Fruit fly (Drosophila melanogaster): Measurements from ENCODE around the gene bel.

Gene bel

DNA sequence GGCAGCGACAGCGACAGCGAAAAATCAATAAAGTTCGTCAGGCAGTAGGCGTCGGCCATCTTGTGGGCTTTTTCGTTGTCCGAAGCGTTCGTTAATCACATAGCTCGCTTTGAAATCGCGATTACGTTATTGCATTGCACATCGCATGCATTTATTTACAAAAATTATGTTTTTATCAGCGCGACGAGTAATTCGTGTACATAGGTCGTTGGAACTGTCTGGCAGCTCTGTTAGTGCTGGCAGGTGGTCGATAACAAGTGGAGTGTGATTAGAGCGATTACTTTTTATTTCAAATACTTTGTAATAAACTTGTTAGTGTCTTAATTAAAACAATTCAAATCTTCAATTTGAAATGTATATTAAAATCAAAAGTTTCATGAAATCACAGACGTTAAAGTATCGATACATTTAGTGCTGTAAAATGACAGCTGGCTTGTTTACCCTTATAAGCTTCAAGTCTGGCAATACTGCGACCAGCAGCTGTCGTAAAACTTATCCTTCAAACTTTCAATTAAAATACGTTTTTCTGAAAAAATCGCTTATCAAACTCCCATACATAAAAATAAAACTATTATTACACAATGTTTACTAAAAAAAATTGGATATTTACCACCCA, 3.2 kb upstream of the bel start, which contains the start of gene CG8032:
Gene CG8032 (plus strand): TSS at position 448 of the 616 bp plus-strand sequence.
- TF ChIP-seq Myc (optimal IDR thresholded peaks at IDR 0.05) (no peak), Sin3A (optimal IDR thresholded peaks at IDR 0.05) (no peak), psq (optimal IDR thresholded peaks at IDR 0.05) (no peak), insv (optimal IDR thresholded peaks at IDR 0.05) (no peak), ttk (optimal IDR thresholded peaks at IDR 0.05) (no peak), h (optimal IDR thresholded peaks at IDR 0.05) (no peak)

- TF ChIP-seq Myc (optimal IDR thresholded peaks at IDR 0.05) (no peak), h (optimal IDR thresholded peaks at IDR 0.05) (no peak), ttk (optimal IDR thresholded peaks at IDR 0.05) (no peak), Sin3A (optimal IDR thresholded peaks at IDR 0.05) (no peak), psq (optimal IDR thresholded peaks at IDR 0.05) (no peak), insv (optimal IDR thresholded peaks at IDR 0.05) (no peak)
These were observed 477 bp downstream of the bel start for dm6 chr3R:8659907-8660660.

DNA sequence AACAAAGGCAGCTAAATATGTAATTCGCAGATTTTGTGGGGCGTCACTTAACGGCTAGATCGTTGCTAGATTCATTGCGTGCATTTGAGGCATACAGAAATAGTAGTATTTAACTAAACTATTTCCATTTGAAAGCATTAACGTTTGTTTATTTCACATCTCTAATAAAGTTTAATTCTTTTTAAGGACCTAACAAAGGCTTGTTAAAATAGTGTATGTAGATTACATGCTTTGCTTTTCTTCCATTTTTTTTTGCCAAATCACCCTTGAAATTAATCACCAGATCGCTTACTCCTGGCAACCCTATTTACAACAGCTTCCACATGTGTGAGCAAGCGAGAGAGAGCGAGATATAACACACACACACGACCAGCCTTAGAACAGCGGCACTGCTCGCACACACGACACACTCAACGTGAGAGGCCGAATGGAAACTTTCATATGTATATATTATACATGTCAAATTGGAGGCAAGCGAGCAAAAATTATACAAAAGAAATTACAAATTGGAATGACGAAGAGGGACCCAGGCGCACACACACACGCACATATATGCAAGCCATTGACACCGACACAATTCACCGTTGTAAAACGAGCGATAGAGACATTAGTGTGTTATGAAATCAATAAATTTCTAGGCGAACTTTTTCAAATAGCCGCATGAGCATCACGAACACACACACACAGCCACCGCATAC, 1.2 kb downstream of the bel start:
- TF ChIP-seq Sin3A (optimal IDR thresholded peaks at IDR 0.05) (no peak), insv (optimal IDR thresholded peaks at IDR 0.05) (no peak), ttk (optimal IDR thresholded peaks at IDR 0.05) (no peak), psq (optimal IDR thresholded peaks at IDR 0.05) (no peak), Myc (optimal IDR thresholded peaks at IDR 0.05) (no peak), h (optimal IDR thresholded peaks at IDR 0.05) (no peak)

DNA sequence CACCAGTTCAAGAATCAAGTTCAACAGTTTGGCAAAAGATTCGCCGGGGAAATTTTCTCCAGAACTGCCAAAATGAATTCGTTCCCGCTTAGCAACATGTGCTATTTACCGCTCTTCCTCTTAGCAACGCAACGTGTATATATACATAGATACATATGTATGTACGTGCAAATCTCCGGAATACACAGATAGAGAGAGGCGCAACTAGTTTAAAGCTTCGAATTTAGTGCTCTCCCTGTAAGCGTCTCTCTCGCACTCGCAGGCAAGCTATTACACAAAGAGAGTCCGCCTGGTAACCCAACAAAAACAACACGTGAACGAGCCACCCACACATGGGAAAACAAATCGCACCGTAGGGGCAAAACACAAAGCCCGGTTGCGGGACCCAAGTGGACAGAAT, 1.9 kb downstream of the bel start:
- no peak for TF ChIP-seq ttk (optimal IDR thresholded peaks at IDR 0.05)
- no peak for TF ChIP-seq insv (optimal IDR thresholded peaks at IDR 0.05)

DNA sequence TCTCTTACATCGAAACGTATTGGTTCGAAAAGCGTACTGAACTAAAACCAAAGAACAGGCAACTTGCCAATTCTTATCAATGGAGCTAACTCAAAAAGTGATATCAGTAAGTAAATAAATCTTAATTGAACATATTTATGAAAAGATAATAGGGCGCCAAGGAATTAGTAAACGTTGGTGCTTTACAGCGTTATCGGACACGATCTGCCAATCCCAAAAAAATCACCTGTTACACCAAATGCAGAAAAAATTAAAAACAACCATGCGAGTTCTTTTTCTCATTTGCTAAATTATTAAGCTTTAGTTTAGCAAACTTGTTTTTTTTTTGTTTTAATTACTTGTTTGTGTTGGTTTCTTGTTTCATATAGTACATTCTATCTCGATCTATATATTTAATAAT, 5.9 kb downstream of the bel start, which contains the start of gene CG42489:
Gene CG42489 (minus strand): TSS at position 101 of the 400 bp plus-strand sequence.
- TF ChIP-seq Sin3A (optimal IDR thresholded peaks at IDR 0.05) (no peak), psq (optimal IDR thresholded peaks at IDR 0.05) (no peak), ttk (optimal IDR thresholded peaks at IDR 0.05) (no peak), insv (optimal IDR thresholded peaks at IDR 0.05) (no peak), Myc (optimal IDR thresholded peaks at IDR 0.05) (no peak), h (optimal IDR thresholded peaks at IDR 0.05) (no peak)

- TF ChIP-seq insv (optimal IDR thresholded peaks at IDR 0.05) (no peak), psq (optimal IDR thresholded peaks at IDR 0.05) (no peak)
These were observed 6.5 kb downstream of the bel start for dm6 chr3R:8654058-8654457.

DNA sequence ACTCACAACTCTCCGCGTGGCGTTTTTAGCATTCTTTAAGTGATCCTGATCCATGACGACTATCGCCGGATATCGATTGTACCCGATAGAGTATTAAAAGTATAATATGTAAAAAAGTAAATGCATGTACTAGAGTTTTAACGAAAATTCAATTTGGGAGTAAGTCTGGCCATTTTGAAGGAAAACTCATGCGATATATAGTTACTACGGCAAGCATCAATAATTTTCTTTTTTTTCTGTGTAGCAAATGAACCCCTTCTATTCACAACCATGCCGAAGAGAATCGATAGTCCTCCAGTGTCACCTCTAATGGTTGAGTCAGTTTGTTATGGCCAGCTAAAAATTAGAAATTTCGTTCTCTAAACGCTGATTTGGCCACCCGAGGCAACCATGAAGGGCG, 7.8 kb downstream of the bel start, which contains the start of the genes Sys1 and Dhod:
Gene Sys1 (plus strand): TSS at position 91 of the 400 bp plus-strand sequence.
Gene Dhod (minus strand): TSS at position 186 of the 400 bp plus-strand sequence.
- TF ChIP-seq h (optimal IDR thresholded peaks at IDR 0.05) = no peak
- no peak for TF ChIP-seq psq (optimal IDR thresholded peaks at IDR 0.05)
- no peak for TF ChIP-seq insv (optimal IDR thresholded peaks at IDR 0.05)

- TF ChIP-seq Sin3A (optimal IDR thresholded peaks at IDR 0.05) = no peak
- TF ChIP-seq Myc (optimal IDR thresholded peaks at IDR 0.05) = no peak
- TF ChIP-seq psq (optimal IDR thresholded peaks at IDR 0.05) = no peak
- TF ChIP-seq insv (optimal IDR thresholded peaks at IDR 0.05) = no peak
- no peak for TF ChIP-seq ttk (optimal IDR thresholded peaks at IDR 0.05)
- TF ChIP-seq h (optimal IDR thresholded peaks at IDR 0.05) = no peak
These were observed 9.8 kb downstream of the bel start, which contains the start of the genes Mkk4 and SLIRP2 for dm6 chr3R:8650741-8651140. TSS of gene Mkk4 (minus strand) at chr3R:8650796. TSS of gene SLIRP2 (plus strand) at chr3R:8651084.

DNA sequence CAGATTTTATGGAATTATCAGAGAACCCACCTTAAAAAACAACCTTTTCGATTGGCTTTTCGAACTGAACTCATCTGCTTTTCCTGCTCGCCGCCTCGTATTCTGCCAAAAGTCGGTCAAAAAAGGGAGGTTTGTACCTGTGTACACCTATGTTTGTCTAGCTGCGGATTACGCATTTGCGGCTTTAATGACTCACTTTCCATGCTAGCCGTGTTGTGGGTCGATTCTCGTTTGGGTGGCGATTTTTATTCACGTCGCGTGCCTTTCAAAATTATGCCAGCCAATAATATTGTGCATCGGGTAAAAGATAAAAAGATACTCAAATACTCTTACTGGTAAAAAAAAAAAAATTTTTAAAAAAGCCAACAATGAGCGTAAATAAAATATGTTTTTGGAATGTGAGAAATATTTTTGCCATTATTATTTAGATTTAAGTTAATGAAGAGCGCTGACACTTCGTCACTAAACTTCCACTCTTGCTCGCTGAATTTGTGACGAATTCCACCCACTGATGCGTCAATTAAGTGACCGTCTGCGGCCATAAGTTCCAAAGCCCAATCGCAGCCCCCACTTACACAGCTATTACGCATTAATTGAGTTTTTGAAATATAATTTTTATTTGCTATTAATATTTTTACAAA, 14.9 kb downstream of the bel start, which contains the start of gene Cyp313b1:
Gene Cyp313b1 (minus strand): TSS at position 71 of the 641 bp plus-strand sequence.
- no peak for TF ChIP-seq ttk (optimal IDR thresholded peaks at IDR 0.05)
- TF ChIP-seq insv (optimal IDR thresholded peaks at IDR 0.05) = no peak
- TF ChIP-seq Sin3A (optimal IDR thresholded peaks at IDR 0.05) = no peak
- no peak for TF ChIP-seq psq (optimal IDR thresholded peaks at IDR 0.05)
- no peak for TF ChIP-seq Myc (optimal IDR thresholded peaks at IDR 0.05)
- TF ChIP-seq h (optimal IDR thresholded peaks at IDR 0.05) = no peak

dm6 chr3R:8642376-8642966, 18.1 kb downstream of the bel start:
- TF ChIP-seq h (optimal IDR thresholded peaks at IDR 0.05) = no peak
- TF ChIP-seq psq (optimal IDR thresholded peaks at IDR 0.05) = no peak
- TF ChIP-seq Sin3A (optimal IDR thresholded peaks at IDR 0.05) = no peak
- TF ChIP-seq insv (optimal IDR thresholded peaks at IDR 0.05) = no peak
- no peak for TF ChIP-seq Myc (optimal IDR thresholded peaks at IDR 0.05)
- TF ChIP-seq ttk (optimal IDR thresholded peaks at IDR 0.05) = no peak

DNA sequence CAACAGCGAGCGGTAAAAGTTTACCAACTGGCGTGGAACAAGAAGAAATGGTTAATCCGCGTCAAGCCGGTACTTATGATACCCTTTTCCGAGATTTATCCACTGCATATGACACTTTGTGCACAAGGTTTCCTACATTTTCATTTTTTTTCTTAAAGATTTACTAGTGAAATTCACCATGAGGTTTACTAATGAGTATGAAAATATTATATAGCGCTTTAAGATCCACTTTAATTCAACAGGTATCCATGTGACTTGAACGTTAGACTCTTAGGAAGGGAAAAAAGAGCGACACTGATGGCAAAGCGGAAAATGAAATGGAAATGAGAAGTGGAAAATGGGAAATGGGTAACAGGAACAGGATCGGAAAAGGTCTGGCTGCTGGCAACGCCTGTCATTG, 21.9 kb downstream of the bel start:
- TF ChIP-seq Myc (optimal IDR thresholded peaks at IDR 0.05) = no peak
- TF ChIP-seq psq (optimal IDR thresholded peaks at IDR 0.05) = no peak
- TF ChIP-seq insv (optimal IDR thresholded peaks at IDR 0.05) = no peak
- TF ChIP-seq ttk (optimal IDR thresholded peaks at IDR 0.05) = no peak
- no peak for TF ChIP-seq Sin3A (optimal IDR thresholded peaks at IDR 0.05)
- TF ChIP-seq h (optimal IDR thresholded peaks at IDR 0.05) = no peak
